Worm (Caenorhabditis elegans) whole organism, mixed stage, embryonic: ENCODE data around the gene cids-1.

Experiments used
- M03D4.4 ChIP-seq: sonication (generic microtip); optimal IDR thresholded peaks from 2 replicates; lab custom pipeline; 2017; ENCODE audit warnings: mild to moderate bottlenecking, missing genetic modification characterization, missing compliant biosample characterization
- blmp-1 ChIP-seq: fragments of 150-350 bp; optimal IDR thresholded peaks from 2 replicates; lab custom pipeline; 2014; ENCODE audit warnings: missing biosample characterization, missing genetic modification characterization
- ceh-39 ChIP-seq: fragments of 150-350 bp; optimal IDR thresholded peaks from 2 replicates; lab custom pipeline; 2014; ENCODE audit warnings: missing biosample characterization, missing genetic modification characterization
- ceh-43 ChIP-seq: fragments of 200-800 bp; sonication (Bioruptor generic); optimal IDR thresholded peaks from 2 replicates; lab custom pipeline; 2018; ENCODE audit warnings: mild to moderate bottlenecking, missing genetic modification characterization, moderate library complexity, missing compliant biosample characterization
- ces-1 ChIP-seq: fragments of 150-350 bp; optimal IDR thresholded peaks from 2 replicates; lab custom pipeline; 2014; ENCODE audit warnings: missing biosample characterization, missing genetic modification reagents, missing genetic modification characterization
- cnd-1 ChIP-seq: fragments of 200-800 bp; sonication (Bioruptor generic); optimal IDR thresholded peaks from 2 replicates; lab custom pipeline; 2018; ENCODE audit warnings: mild to moderate bottlenecking, missing genetic modification characterization, missing compliant biosample characterization
- drap-1 ChIP-seq: fragments of 200-800 bp; sonication (Bioruptor generic); optimal IDR thresholded peaks from 3 replicates; lab custom pipeline; 2018; ENCODE audit warnings: mild to moderate bottlenecking, missing genetic modification characterization, missing compliant biosample characterization
- elt-1 ChIP-seq: sonication (generic microtip); optimal IDR thresholded peaks from 2 replicates; lab custom pipeline; 2017; ENCODE audit warnings: missing genetic modification characterization, mild to moderate bottlenecking, missing compliant biosample characterization, antibody characterized with exemption, moderate library complexity, borderline replicate concordance; ENCODE audit not compliant: insufficient read depth
- ham-2 ChIP-seq: fragments of 200-800 bp; sonication (Bioruptor generic); optimal IDR thresholded peaks from 2 replicates; lab custom pipeline; 2018; ENCODE audit warnings: mild to moderate bottlenecking, missing genetic modification characterization, missing compliant biosample characterization
- hlh-1 ChIP-seq: fragments of 150-350 bp; optimal IDR thresholded peaks from 2 replicates; lab custom pipeline; 2014; ENCODE audit warnings: missing biosample characterization, missing genetic modification reagents, missing genetic modification characterization
- lin-32 ChIP-seq: fragments of 200-800 bp; sonication (Bioruptor generic); optimal IDR thresholded peaks from 2 replicates; lab custom pipeline; 2018; ENCODE audit warnings: mild to moderate bottlenecking, missing genetic modification characterization, missing compliant biosample characterization
- lsy-2 ChIP-seq: fragments of 150-350 bp; optimal IDR thresholded peaks from 2 replicates; lab custom pipeline; 2014; ENCODE audit warnings: missing biosample characterization, missing genetic modification characterization
- mab-5 ChIP-seq: fragments of 150-350 bp; optimal IDR thresholded peaks from 2 replicates; lab custom pipeline; 2014; ENCODE audit warnings: missing biosample characterization, missing genetic modification characterization
- mep-1 ChIP-seq: fragments of 150-350 bp; optimal IDR thresholded peaks from 2 replicates; lab custom pipeline; 2017; ENCODE audit warnings: missing biosample characterization, missing genetic modification reagents, missing genetic modification characterization, inconsistent platforms
- mls-2 ChIP-seq: sonication (generic microtip); optimal IDR thresholded peaks from 2 replicates; lab custom pipeline; 2016; ENCODE audit warnings: mild to moderate bottlenecking, missing genetic modification characterization, moderate library complexity, missing compliant biosample characterization
- nhr-2 ChIP-seq: fragments of 150-350 bp; optimal IDR thresholded peaks from 2 replicates; lab custom pipeline; 2014; ENCODE audit warnings: missing biosample characterization, missing genetic modification characterization
- nhr-237 ChIP-seq: fragments of 150-350 bp; optimal IDR thresholded peaks from 2 replicates; lab custom pipeline; 2014; ENCODE audit warnings: missing biosample characterization, missing genetic modification characterization
- nhr-28 ChIP-seq: fragments of 150-350 bp; optimal IDR thresholded peaks from 2 replicates; lab custom pipeline; 2014; ENCODE audit warnings: missing biosample characterization, missing genetic modification characterization
- nhr-76 ChIP-seq: sonication (generic microtip); optimal IDR thresholded peaks from 2 replicates; lab custom pipeline; 2017; ENCODE audit warnings: missing biosample characterization, missing genetic modification characterization
- pha-4 ChIP-seq: fragments of 150-350 bp; optimal IDR thresholded peaks from 2 replicates; lab custom pipeline; 2018; ENCODE audit warnings: missing biosample characterization, missing genetic modification reagents, missing genetic modification characterization
- sptf-1 ChIP-seq: sonication (generic microtip); optimal IDR thresholded peaks from 2 replicates; lab custom pipeline; 2017; ENCODE audit warnings: mild to moderate bottlenecking, missing genetic modification characterization, moderate library complexity, missing compliant biosample characterization
- tbx-8 ChIP-seq: fragments of 200-800 bp; sonication (Bioruptor generic); optimal IDR thresholded peaks from 2 replicates; lab custom pipeline; 2018; ENCODE audit warnings: mild to moderate bottlenecking, missing genetic modification characterization, moderate library complexity, missing compliant biosample characterization
- unc-120 ChIP-seq: sonication (generic microtip); optimal IDR thresholded peaks from 2 replicates; lab custom pipeline; 2017; ENCODE audit warnings: missing genetic modification characterization, missing compliant biosample characterization; ENCODE audit not compliant: poor library complexity, severe bottlenecking
- unc-39 ChIP-seq: fragments of 150-350 bp; optimal IDR thresholded peaks from 2 replicates; lab custom pipeline; 2014; ENCODE audit warnings: missing biosample characterization, missing genetic modification characterization
- zip-8 ChIP-seq: fragments of 150-350 bp; optimal IDR thresholded peaks from 2 replicates; lab custom pipeline; 2014; ENCODE audit warnings: missing biosample characterization, missing genetic modification characterization
- ztf-11 ChIP-seq: fragments of 150-350 bp; optimal IDR thresholded peaks from 2 replicates; lab custom pipeline; 2014; ENCODE audit warnings: missing biosample characterization, missing genetic modification characterization

cids-1 gene

DNA sequence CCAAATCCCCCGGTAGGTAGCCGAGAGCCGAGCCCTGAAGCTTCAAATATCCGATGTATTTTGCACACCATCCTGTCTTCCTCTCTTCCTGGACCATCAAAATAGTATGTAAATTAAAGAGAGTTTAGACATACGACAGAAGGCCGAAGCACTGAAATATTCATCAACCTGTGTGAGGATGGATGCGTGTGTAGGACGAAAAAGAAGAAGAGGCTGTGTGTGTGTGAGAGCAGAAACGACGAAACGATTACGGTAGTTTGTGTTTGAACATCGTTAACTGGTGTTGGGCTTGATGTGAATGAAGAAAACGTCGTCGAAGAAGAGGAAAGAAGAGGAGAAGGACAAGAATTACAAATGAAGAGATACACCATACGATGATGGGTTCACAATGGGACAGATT, 32.7 kb upstream of the cids-1 start:
- TF ChIP-seq elt-1 (tag; lab: Kevin White, UChicago) (no peak), drap-1 (GFP tag; lab: Kevin White, UChicago) (no peak), mab-5 (tag; lab: Kevin White, UChicago) (no peak), nhr-76 (tag; lab: Kevin White, UChicago) (no peak), mep-1 (tag; lab: Kevin White, UChicago) (no peak), nhr-2 (tag; lab: Kevin White, UChicago) (no peak), mls-2 (tag; lab: Kevin White, UChicago) (no peak), ces-1 (no peak), ham-2 (GFP tag; lab: Kevin White, UChicago) (no peak), nhr-237 (tag; lab: Kevin White, UChicago) (no peak), sptf-1 (tag; lab: Kevin White, UChicago) (no peak), cnd-1 (tag; lab: Kevin White, UChicago) (no peak)

DNA sequence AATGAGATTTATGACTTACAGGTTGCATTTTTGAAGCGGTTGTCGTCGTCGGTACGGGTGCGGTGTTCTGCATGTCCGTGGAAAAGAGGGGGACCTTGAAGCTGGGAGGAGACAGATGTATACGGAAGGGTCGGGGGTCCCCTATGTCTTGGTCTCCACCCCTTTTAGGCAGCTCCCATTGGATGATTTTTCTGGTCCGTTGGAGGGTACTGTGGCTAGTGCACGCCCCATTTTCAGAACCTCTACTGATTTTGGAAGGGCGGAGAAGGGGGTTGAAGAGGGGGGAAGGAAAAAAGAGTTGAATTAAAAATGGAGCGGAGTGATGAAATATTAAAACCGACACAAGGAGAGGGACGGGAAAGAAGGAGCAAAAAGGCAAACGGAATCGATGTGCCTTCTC, 28.0 kb upstream of the cids-1 start, which contains the start of gene unc-86:
Gene unc-86, minus strand, starts transcription at position 113 of the 400 bp plus-strand sequence.
- peak; percentile 55 for TF ChIP-seq lsy-2
- no peak for TF ChIP-seq zip-8

DNA sequence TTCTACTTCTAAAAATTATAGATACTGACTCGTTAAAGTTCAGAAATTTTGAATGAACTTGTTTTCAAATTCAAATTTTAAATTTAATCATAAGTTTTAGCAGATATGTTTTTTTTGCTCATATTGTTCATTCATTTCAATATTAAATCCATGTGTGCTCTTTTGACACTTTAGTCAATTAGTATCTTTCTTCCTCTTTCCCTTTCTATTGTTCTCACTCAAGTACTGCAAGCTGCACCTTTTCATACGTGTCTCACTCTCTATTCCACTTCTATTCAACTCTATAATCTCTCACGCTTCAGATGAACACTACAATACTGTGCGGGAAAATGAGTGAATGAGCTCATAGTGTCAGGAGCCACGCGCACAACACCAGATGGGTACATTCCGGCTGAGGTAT, 26.3 kb upstream of the cids-1 start, which contains the start of gene C30A5.16:
Gene C30A5.16, plus strand, starts transcription at position 301 of the 400 bp plus-strand sequence.
- TF ChIP-seq mab-5 (tag; lab: Kevin White, UChicago): no peak
- TF ChIP-seq unc-120 (tag; lab: Kevin White, UChicago): no peak
- no peak for TF ChIP-seq nhr-2 (tag; lab: Kevin White, UChicago)
- TF ChIP-seq nhr-76 (tag; lab: Kevin White, UChicago): no peak
- TF ChIP-seq pha-4: no peak

DNA sequence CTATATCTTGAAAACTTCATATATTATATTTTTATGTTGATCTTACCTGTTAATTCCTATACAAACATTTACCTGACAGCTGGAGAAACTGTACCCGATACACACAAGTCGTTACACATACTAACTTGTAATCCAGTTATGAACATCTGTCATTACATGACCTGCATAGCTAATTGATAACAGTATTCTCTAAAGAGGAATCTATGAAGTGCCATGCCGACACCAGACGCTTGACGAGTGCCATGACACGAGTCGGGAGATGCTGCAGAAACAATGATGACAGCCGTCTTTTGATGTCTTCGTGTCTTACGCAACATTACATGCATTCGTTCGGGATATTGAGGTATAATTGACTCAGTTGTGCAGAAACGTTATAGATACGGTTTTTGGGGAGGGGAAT, 24.2 kb upstream of the cids-1 start:
- peak; percentile 27 for TF ChIP-seq zip-8
- TF ChIP-seq nhr-2 (tag; lab: Kevin White, UChicago): peak; percentile 31
- no peak for TF ChIP-seq nhr-28

DNA sequence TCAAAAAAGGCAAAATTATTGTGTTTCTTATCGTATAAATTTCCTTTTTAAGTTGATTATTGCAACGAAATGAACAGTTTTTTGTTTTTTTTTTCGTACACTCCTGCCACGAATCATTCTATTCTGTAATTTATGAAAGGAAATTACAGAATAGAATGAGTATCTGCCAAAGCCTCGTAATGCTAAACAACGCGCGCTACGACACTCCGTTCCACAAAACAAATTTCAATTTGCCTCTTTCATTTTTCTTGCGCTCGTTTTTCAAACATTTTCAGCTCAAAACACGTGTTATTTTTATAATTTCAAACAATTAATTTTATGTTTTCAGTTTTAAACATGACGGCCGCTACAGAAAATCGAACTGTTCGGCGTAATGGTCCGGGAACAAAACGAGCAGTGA, 19.5 kb upstream of the cids-1 start, which contains the start of gene mob-4:
Gene mob-4, plus strand, starts transcription at position 329 of the 400 bp plus-strand sequence.
- TF ChIP-seq nhr-237 (tag; lab: Kevin White, UChicago) (no peak), tbx-8 (no peak), cnd-1 (tag; lab: Kevin White, UChicago) (no peak), sptf-1 (tag; lab: Kevin White, UChicago) (no peak), unc-39 (no peak), blmp-1 (tag; lab: Kevin White, UChicago) (no peak)

DNA sequence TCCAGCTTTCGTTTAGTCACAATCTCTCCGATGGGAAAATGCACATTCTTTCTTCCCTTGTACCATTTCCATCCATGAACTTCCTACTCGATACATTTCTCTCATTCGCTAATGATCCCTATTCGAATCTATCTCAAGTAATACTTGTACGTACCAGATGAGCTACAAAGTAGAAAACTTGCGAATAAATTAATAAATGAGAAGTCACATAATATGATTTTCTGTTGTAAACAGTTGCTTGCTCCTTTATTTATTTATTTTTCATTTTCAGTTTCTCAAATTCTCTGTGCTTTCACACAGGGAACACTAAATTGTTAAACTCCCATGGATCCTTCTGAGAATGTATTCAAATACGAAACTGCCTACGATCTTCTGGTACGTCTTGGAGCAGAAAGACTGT, 18.1 kb upstream of the cids-1 start, which contains the start of gene rfs-1:
Gene rfs-1, plus strand, starts transcription at position 301 of the 400 bp plus-strand sequence.
- TF ChIP-seq ceh-43 (no peak), ceh-39 (tag; lab: Kevin White, UChicago) (no peak), cnd-1 (tag; lab: Kevin White, UChicago) (no peak), ztf-11 (tag; lab: Kevin White, UChicago) (no peak), M03D4.4 (tag; lab: Kevin White, UChicago) (no peak), blmp-1 (tag; lab: Kevin White, UChicago) (no peak), hlh-1 (tag; lab: Kevin White, UChicago) (no peak), mls-2 (tag; lab: Kevin White, UChicago) (no peak), tbx-8 (no peak), mep-1 (tag; lab: Kevin White, UChicago) (no peak), ces-1 (no peak)

DNA sequence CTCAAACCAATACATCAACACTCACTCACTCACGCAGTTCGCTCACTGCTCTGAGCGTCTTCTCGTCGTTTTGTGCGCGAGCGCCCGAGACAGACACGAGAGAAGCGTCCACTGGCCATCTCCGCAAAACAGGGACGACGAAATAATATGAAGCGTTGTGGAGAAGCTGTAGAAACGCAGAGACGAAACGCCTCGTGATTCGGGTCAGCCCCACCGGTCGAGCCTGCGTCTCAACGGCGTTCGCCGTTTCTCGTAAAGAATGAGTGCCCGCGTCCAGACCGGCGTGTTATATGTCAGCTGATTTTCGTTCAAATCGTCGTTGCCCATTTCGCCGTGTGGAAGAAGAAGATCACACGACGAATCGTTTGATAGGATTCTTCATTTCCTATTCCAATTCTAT, 16.7 kb upstream of the cids-1 start, which contains the start of gene fbxl-1:
Gene fbxl-1, plus strand, starts transcription at position 320 of the 400 bp plus-strand sequence.
- TF ChIP-seq lin-32 (no peak), drap-1 (GFP tag; lab: Kevin White, UChicago) (peak; percentile 34), mls-2 (tag; lab: Kevin White, UChicago) (peak; percentile 35), nhr-237 (tag; lab: Kevin White, UChicago) (no peak), unc-120 (tag; lab: Kevin White, UChicago) (peak; percentile 71), ztf-11 (tag; lab: Kevin White, UChicago) (no peak), ham-2 (GFP tag; lab: Kevin White, UChicago) (peak; percentile 33)
